Worm (Caenorhabditis elegans): ENCODE measurements around the gene dnj-16.
A peak's percentile ranks its signal among the peaks of the same experiment; 100 is the strongest.

dnj-16 gene

DNA sequence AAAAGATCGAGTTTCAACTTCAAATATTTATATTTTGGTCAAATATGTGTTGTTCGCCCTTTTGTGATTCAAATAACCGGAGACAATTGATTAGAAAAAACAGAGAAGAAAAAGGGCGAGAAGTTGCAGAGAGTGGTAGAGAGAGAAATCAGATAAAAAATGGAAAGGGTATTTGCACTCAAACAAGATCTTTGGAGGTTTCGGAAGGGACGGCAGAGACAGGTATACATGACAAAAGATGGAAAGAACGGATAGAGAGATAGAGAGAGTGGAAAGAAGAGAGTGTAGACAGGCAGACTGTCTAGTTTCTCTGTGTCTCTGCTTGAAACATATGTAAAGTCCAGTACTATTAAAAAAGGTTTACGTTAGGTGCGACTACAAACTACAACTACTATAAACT, 45.2 kb downstream of the dnj-16 start (continued):
- TF ChIP-seq aly-2 (tag; optimal IDR thresholded peaks at IDR 0.05) (no peak), skn-1 (tag; optimal IDR thresholded peaks at IDR 0.05) (no peak), dmd-6 (GFP tag; IDR thresholded peaks at IDR 0.05) (peak; percentile 40), lin-39 (tag; optimal IDR thresholded peaks at IDR 0.05) (no peak), ctbp-1 (GFP tag; IDR thresholded peaks at IDR 0.05) (0 out of 2 replicates have a peak, but pooled peaks have one; percentile 40), fos-1 (tag; optimal IDR thresholded peaks at IDR 0.05) (no peak), ceh-20 (GFP tag; IDR thresholded peaks at IDR 0.05) (no peak), mxl-2 (GFP tag; conservative IDR thresholded peaks at IDR 0.05) (no peak), pha-4 (GFP tag; IDR thresholded peaks at IDR 0.05) (no peak), pha-4 (tag; optimal IDR thresholded peaks at IDR 0.05) (no peak), lin-29 (GFP tag; IDR thresholded peaks at IDR 0.05) (no peak), T26A8.4 (GFP tag; IDR thresholded peaks at IDR 0.05) (no peak), F44E2.7 (GFP tag; IDR thresholded peaks at IDR 0.05) (no peak), Y75B8A.6 (GFP tag; IDR thresholded peaks at IDR 0.05) (no peak), snpc-4 (tag; optimal IDR thresholded peaks at IDR 0.05) (no peak), fkh-10 (GFP tag; optimal IDR thresholded peaks at IDR 0.05) (no peak), Y105C5A.15 (GFP tag; IDR thresholded peaks at IDR 0.05) (no peak), pqm-1 (tag; optimal IDR thresholded peaks at IDR 0.05) (no peak), nhr-10 (tag; optimal IDR thresholded peaks at IDR 0.05) (no peak), lin-38 (GFP tag; IDR thresholded peaks at IDR 0.05) (no peak), unc-62 (GFP tag; optimal IDR thresholded peaks at IDR 0.05 in 1 of 2) (peak in 1 of 2 experiments; percentile 62), unc-62 (tag; optimal IDR thresholded peaks at IDR 0.05) (no peak), ztf-7 (tag; optimal IDR thresholded peaks at IDR 0.05) (no peak), ceh-62 (tag; optimal IDR thresholded peaks at IDR 0.05) (no peak), jun-1 (tag; optimal IDR thresholded peaks at IDR 0.05) (no peak), nhr-76 (tag; optimal IDR thresholded peaks at IDR 0.05) (no peak), daf-12 (tag; optimal IDR thresholded peaks at IDR 0.05) (no peak), ceh-32 (tag; optimal IDR thresholded peaks at IDR 0.05; ENCODE audit: poor library complexity) (no peak), ztf-11 (tag; optimal IDR thresholded peaks at IDR 0.05) (no peak), nhr-11 (tag; optimal IDR thresholded peaks at IDR 0.05) (peak; percentile 50), T20F7.1 (GFP tag; optimal IDR thresholded peaks at IDR 0.05) (no peak), arid-1 (GFP tag; conservative IDR thresholded peaks at IDR 0.05) (no peak), unc-39 (tag; optimal IDR thresholded peaks at IDR 0.05) (no peak), aha-1 (tag) (peak; percentile 73), lsy-2 (tag; optimal IDR thresholded peaks at IDR 0.05) (peak in 1 of 2 experiments; percentile 31), attf-4 (tag; optimal IDR thresholded peaks at IDR 0.05) (no peak), nhr-48 (tag; optimal IDR thresholded peaks at IDR 0.05) (peak; percentile 64), nhr-6 (tag; optimal IDR thresholded peaks at IDR 0.05) (no peak), mes-2 (tag; optimal IDR thresholded peaks at IDR 0.05; ENCODE audit: poor library complexity, severe bottlenecking) (peak; percentile 30), hlh-11 (tag; optimal IDR thresholded peaks at IDR 0.05) (peak; percentile 64), lin-13 (GFP tag; optimal IDR thresholded peaks at IDR 0.05) (peak; percentile 89), sdz-12 (GFP tag; optimal IDR thresholded peaks at IDR 0.05) (no peak), cey-2 (tag; optimal IDR thresholded peaks at IDR 0.05; ENCODE audit: borderline replicate concordance, insufficient read depth) (no peak), madf-5 (GFP tag; IDR thresholded peaks at IDR 0.05) (no peak), snpc-1.2 (GFP tag; IDR thresholded peaks at IDR 0.05) (no peak), zip-11 (GFP tag; IDR thresholded peaks at IDR 0.05) (no peak), nhr-28 (tag; optimal IDR thresholded peaks at IDR 0.05) (peak; percentile 61), dpl-1 (GFP tag; optimal IDR thresholded peaks at IDR 0.05) (no peak), F37D6.2 (tag; optimal IDR thresholded peaks at IDR 0.05) (no peak), lir-3 (tag; optimal IDR thresholded peaks at IDR 0.05) (no peak), lim-7 (GFP tag; IDR thresholded peaks at IDR 0.05) (no peak), lin-15B (tag; optimal IDR thresholded peaks at IDR 0.05) (no peak), saeg-2 (GFP tag; IDR thresholded peaks at IDR 0.05) (no peak), gei-8 (GFP tag; optimal IDR thresholded peaks at IDR 0.05) (no peak)
